Worm (Caenorhabditis elegans): ENCODE results near the gene nrx-1.

ce11 chrV:10814333-10814732 is 10.5 kb upstream of the nrx-1 start:
- TF ChIP-seq ztf-23 (GFP tag; IDR thresholded peaks at IDR 0.05) (no peak), cog-1 (tag; optimal IDR thresholded peaks at IDR 0.05) (no peak), flt-1 (GFP tag; IDR thresholded peaks at IDR 0.05) (no peak), klf-2 (GFP tag; conservative IDR thresholded peaks at IDR 0.05) (no peak), med-1 (GFP tag; optimal IDR thresholded peaks at IDR 0.05; ENCODE audit: insufficient read depth) (no peak), tab-1 (GFP tag; IDR thresholded peaks at IDR 0.05) (no peak), ref-1 (GFP tag; conservative IDR thresholded peaks at IDR 0.05) (no peak)

Data from whole organism, midembryonic.